Worm (Caenorhabditis elegans): ENCODE results near the gene W02B8.1.

Gene W02B8.1

DNA sequence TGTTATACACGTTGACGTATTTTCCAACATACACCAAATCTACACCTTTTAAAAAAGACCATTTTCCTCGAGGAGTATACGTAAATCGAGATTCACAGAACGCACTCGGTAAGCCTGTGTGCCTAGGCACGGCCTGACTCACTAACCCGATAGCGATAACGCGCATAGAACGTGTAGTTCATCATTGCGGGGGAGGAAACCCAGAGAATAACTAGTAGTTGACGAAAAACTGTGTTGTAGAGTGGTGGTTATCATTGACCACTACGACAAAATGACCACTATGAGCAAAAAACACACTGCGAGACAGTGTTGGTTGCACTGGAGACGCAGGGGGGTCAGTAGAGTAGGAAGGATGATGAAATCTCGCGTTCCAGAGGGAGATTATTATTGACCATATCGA is 42.1 kb downstream of the W02B8.1 start:
- TF ChIP-seq lin-39 (tag; optimal IDR thresholded peaks at IDR 0.05): no peak
- TF ChIP-seq isw-1 (GFP tag; IDR thresholded peaks at IDR 0.05): no peak
- no peak for TF ChIP-seq ama-1 (optimal IDR thresholded peaks at IDR 0.05)
- no peak for TF ChIP-seq mdl-1 (tag; optimal IDR thresholded peaks at IDR 0.05)
- TF ChIP-seq elt-2 (tag; optimal IDR thresholded peaks at IDR 0.05): peak; percentile 16
- TF ChIP-seq efl-1 (optimal IDR thresholded peaks at IDR 0.05): no peak
- peak in 1 of 2 experiments; percentile 80 for TF ChIP-seq efl-1 (GFP tag; optimal IDR thresholded peaks at IDR 0.05 in 1 of 2)
- no peak for TF ChIP-seq lin-13 (GFP tag; optimal IDR thresholded peaks at IDR 0.05)
- peak; percentile 40 for TF ChIP-seq jun-1 (tag; optimal IDR thresholded peaks at IDR 0.05)
- no peak for TF ChIP-seq fos-1 (tag; optimal IDR thresholded peaks at IDR 0.05)
- TF ChIP-seq snu-23 (GFP tag; optimal IDR thresholded peaks at IDR 0.05): no peak
- TF ChIP-seq ztf-4 (tag; optimal IDR thresholded peaks at IDR 0.05): no peak
- no peak for TF ChIP-seq mef-2 (tag; optimal IDR thresholded peaks at IDR 0.05)
- TF ChIP-seq grh-1 (GFP tag; IDR thresholded peaks at IDR 0.05): no peak
- no peak for TF ChIP-seq nhr-20 (tag; optimal IDR thresholded peaks at IDR 0.05)
- no peak for TF ChIP-seq nhr-77 (tag; optimal IDR thresholded peaks at IDR 0.05)
- TF ChIP-seq nhr-76 (tag; optimal IDR thresholded peaks at IDR 0.05): no peak

DNA sequence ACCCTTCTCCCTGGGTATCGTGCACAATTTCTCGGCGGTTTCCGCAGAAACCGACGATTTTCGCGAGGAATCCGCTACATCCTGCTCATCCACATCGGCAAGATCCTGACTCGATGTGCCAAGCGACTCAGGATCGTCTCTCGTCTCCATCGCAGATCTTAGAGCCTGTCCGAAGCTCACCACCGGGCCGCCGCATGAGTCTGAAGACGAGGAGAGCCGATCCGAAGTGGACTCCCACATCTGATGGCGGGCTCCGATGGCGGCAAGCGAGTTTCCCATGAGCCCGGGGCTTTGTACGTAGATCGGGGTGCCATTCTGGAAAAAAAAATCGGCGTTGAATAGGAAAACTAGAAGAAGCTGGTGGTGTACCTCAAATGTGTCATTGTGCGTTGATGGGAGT is 43.6 kb downstream of the W02B8.1 start:
- TF ChIP-seq hpl-2 (GFP tag; optimal IDR thresholded peaks at IDR 0.05) (no peak), nhr-85 (tag) (peak; percentile 19), efl-1 (optimal IDR thresholded peaks at IDR 0.05) (no peak), efl-1 (GFP tag; optimal IDR thresholded peaks at IDR 0.05 in 1 of 2) (peak in 1 of 2 experiments; percentile 40)

DNA sequence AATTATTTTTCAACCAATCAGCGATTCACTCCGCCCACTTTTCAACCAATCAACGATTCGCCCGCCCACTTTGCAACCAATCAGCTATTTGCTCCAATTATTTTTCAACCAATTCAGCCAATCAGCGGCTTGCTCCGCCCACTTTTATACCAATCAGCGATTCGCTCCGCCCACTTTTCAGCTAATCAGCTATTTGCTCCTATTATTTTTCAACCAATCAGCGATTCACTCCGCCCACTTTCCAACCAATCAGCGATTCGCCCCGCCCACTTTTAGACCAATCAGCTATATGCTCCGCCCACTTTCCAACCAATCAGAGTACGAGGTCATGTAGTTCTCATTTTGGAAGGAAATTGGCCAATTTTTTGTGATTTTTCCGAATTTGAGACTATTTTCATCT is 46.6 kb downstream of the W02B8.1 start:
- TF ChIP-seq tlp-1 (tag; optimal IDR thresholded peaks at IDR 0.05): no peak
- no peak for TF ChIP-seq snu-23 (GFP tag; optimal IDR thresholded peaks at IDR 0.05)
- TF ChIP-seq lin-15B (tag; optimal IDR thresholded peaks at IDR 0.05): no peak
- TF ChIP-seq ztf-4 (tag; optimal IDR thresholded peaks at IDR 0.05): no peak
- no peak for TF ChIP-seq ceh-88 (GFP tag; IDR thresholded peaks at IDR 0.05)
- TF ChIP-seq ets-5 (GFP tag; IDR thresholded peaks at IDR 0.05): no peak
- no peak for TF ChIP-seq pag-3 (tag; optimal IDR thresholded peaks at IDR 0.05; ENCODE audit: borderline replicate concordance, insufficient read depth)
- TF ChIP-seq C34B4.2 (tag; optimal IDR thresholded peaks at IDR 0.05): no peak
- no peak for TF ChIP-seq sptf-1 (tag; optimal IDR thresholded peaks at IDR 0.05)
- TF ChIP-seq pax-3 (tag; optimal IDR thresholded peaks at IDR 0.05): no peak
- TF ChIP-seq efl-1 (optimal IDR thresholded peaks at IDR 0.05): no peak
- TF ChIP-seq efl-1 (GFP tag; optimal IDR thresholded peaks at IDR 0.05 in 1 of 2): no peak
- no peak for TF ChIP-seq fkh-4 (tag; optimal IDR thresholded peaks at IDR 0.05; ENCODE audit: borderline replicate concordance)
- no peak for TF ChIP-seq lin-35 (GFP tag; optimal IDR thresholded peaks at IDR 0.05)
- no peak for TF ChIP-seq isw-1 (GFP tag; IDR thresholded peaks at IDR 0.05)
- no peak for TF ChIP-seq dsc-1 (tag; optimal IDR thresholded peaks at IDR 0.05)
- TF ChIP-seq mef-2 (tag; optimal IDR thresholded peaks at IDR 0.05): no peak
- TF ChIP-seq zag-1 (tag; optimal IDR thresholded peaks at IDR 0.05): no peak

DNA sequence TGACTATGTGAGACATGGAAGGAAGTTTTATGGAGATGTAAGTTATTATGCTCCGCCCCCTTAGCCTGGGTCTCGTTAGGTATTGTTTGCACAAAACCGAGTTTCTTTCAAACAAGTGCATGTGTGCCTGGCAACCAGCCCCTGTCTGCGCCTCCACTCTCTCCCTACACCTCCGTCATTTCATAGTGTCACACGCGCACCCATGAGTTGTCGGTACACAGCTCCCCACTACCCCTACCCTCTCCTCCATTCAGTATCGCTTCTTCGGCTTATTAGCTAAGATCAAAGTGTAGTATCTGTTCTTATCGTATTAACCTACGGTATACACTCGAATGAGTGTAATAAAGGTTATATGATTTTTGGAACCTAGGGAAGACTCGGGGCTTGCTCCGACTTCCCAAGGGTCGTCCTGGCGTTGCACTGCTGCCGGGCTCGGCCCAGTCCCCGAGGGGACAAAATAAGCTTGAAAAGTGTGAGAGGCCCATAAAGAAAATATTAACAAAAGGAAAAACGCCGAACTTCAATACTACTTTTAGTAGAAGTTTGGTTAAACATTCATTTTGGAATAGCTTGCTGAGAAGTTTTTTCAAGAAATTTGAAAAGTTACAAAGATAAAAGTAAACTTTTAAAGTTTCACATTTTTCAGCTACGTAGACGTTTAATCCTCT is 49.2 kb downstream of the W02B8.1 start:
- TF ChIP-seq elt-2 (tag; optimal IDR thresholded peaks at IDR 0.05) (peak; percentile 62), nhr-90 (tag; optimal IDR thresholded peaks at IDR 0.05; ENCODE audit: poor library complexity) (peak; percentile 60), elt-3 (tag; optimal IDR thresholded peaks at IDR 0.05) (peak in 1 of 6 experiments; percentile 6), nhr-47 (tag; optimal IDR thresholded peaks at IDR 0.05) (peak; percentile 49), nhr-19 (GFP tag; conservative IDR thresholded peaks at IDR 0.05) (peak; percentile 10; the same call in 1 of the 2 replicates), nhr-20 (tag; optimal IDR thresholded peaks at IDR 0.05) (peak; percentile 35), nhr-71 (tag; optimal IDR thresholded peaks at IDR 0.05) (peak; percentile 38), snpc-4 (tag; optimal IDR thresholded peaks at IDR 0.05) (peak; percentile 73)

All from whole organism, L1 larva.